Worm (Caenorhabditis elegans): ENCODE data around the gene str-68.

DNA sequence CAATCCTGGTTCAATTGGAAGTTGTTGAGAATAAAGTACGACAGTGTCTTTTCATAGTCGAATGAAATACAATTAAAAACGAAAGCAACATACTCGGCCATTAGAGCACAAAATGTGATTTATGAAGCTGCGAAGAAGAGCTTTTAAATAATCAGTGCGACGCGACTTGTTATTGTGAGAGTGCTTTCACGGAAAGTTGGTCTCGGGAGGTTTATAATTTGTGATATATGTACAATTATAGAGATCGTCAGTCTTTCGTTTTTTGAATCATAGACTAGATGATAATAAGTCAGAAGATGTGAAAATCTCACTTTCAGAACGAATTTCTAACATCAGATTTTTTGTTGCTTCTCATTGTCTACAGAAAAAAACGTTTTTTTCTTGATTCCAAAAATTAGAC is 45.3 kb downstream of the str-68 start, which contains the start of gene srt-15:
- no peak for TF ChIP-seq flt-1 (GFP tag; IDR thresholded peaks at IDR 0.05)
- no peak for TF ChIP-seq klf-2 (GFP tag; conservative IDR thresholded peaks at IDR 0.05)
- no peak for TF ChIP-seq T22C8.4 (GFP tag; IDR thresholded peaks at IDR 0.05)
- TF ChIP-seq ztf-29 (GFP tag; IDR thresholded peaks at IDR 0.05) = no peak
- no peak for TF ChIP-seq ref-1 (GFP tag; conservative IDR thresholded peaks at IDR 0.05)
